Fruit fly (Drosophila melanogaster) whole organism, embryonic: ENCODE measurements around the gene CG14664.
A peak's percentile ranks its signal among the peaks of the same experiment; 100 is the strongest.

Source experiments
- Ada2b ChIP-seq: fragments of 200-800 bp; sonication (Bioruptor generic); IDR thresholded peaks from 2 replicates; pipeline ENCODE4 v1.3.6; 2022; ENCODE audit warnings: missing biosample characterization, missing genetic modification characterization
- Aef1 ChIP-seq: fragments of 200-800 bp; sonication (Bioruptor generic); IDR thresholded peaks from 3 replicates; pipeline ENCODE4 v1.3.6; 2022; ENCODE audit warnings: missing biosample characterization, missing genetic modification characterization
- Awh ChIP-seq: fragments of 200-800 bp; sonication (Bioruptor generic); IDR thresholded peaks from 2 replicates; pipeline ENCODE4, ENCODE4 v1.3.6; 2022; ENCODE audit warnings: missing biosample characterization, missing genetic modification characterization
- C15 ChIP-seq: fragments of 200-800 bp; sonication (Bioruptor generic); IDR thresholded peaks from 3 replicates; pipeline ENCODE4 v1.3.6; 2022; ENCODE audit warnings: missing biosample characterization, missing genetic modification characterization
- CG1024 ChIP-seq: fragments of 200-800 bp; sonication (Bioruptor generic); IDR thresholded peaks from 2 replicates; pipeline ENCODE4 v1.3.6; 2022; ENCODE audit warnings: missing biosample characterization, missing genetic modification characterization
- CG10366 ChIP-seq: fragments of 200-800 bp; sonication (Bioruptor generic); IDR thresholded peaks from 2 replicates; pipeline ENCODE4 v1.3.6; 2022; ENCODE audit warnings: missing biosample characterization, missing genetic modification characterization
- CG12659 ChIP-seq: fragments of 200-800 bp; sonication (Bioruptor generic); optimal IDR thresholded peaks from 3 replicates; lab custom pipeline; 2017; ENCODE audit warnings: mild to moderate bottlenecking, missing biosample characterization, missing genetic modification reagents, missing genetic modification characterization
- CG13624 ChIP-seq: fragments of 200-800 bp; sonication (Bioruptor generic); optimal IDR thresholded peaks from 2 replicates; lab custom pipeline; 2016; ENCODE audit warnings: missing biosample characterization, missing genetic modification characterization
- CG14667 ChIP-seq: fragments of 200-800 bp; sonication (Bioruptor generic); IDR thresholded peaks from 2 replicates; pipeline ENCODE4 v1.3.6; 2022; ENCODE audit warnings: missing biosample characterization, missing genetic modification characterization
- CG14710 ChIP-seq: fragments of 200-800 bp; sonication (Bioruptor generic); optimal IDR thresholded peaks from 3 replicates; lab custom pipeline; 2019; ENCODE audit warnings: missing biosample characterization, mild to moderate bottlenecking, missing genetic modification characterization, moderate library complexity
- CG18011 ChIP-seq: fragments of 200-800 bp; sonication (Bioruptor generic); optimal IDR thresholded peaks from 2 replicates; lab custom pipeline; 2017; ENCODE audit warnings: missing biosample characterization, missing genetic modification characterization, mild to moderate bottlenecking, moderate library complexity, missing genotype
- CG18599 ChIP-seq: fragments of 200-800 bp; sonication (Bioruptor generic); optimal IDR thresholded peaks from 3 replicates; lab custom pipeline; 2017; ENCODE audit warnings: missing biosample characterization, missing genetic modification characterization, mild to moderate bottlenecking, moderate library complexity, missing genetic modification reagents
- CG2889 ChIP-seq: fragments of 200-800 bp; sonication (Bioruptor generic); IDR thresholded peaks from 3 replicates; pipeline ENCODE4 v1.3.6; 2022; ENCODE audit warnings: missing biosample characterization, missing genetic modification characterization
- CG31224 ChIP-seq: fragments of 200-800 bp; sonication (Bioruptor generic); IDR thresholded peaks from 2 replicates; pipeline ENCODE4 v1.3.6; 2022; ENCODE audit warnings: missing biosample characterization, missing genetic modification characterization
- CG34376 ChIP-seq: fragments of 200-800 bp; sonication (Bioruptor generic); optimal IDR thresholded peaks from 2 replicates; lab custom pipeline; 2018; ENCODE audit warnings: missing biosample characterization, mild to moderate bottlenecking, missing genetic modification characterization
- CG4820 ChIP-seq: fragments of 200-800 bp; sonication (Bioruptor generic); optimal IDR thresholded peaks from 3 replicates; lab custom pipeline; 2016; ENCODE audit warnings: missing biosample characterization, missing genetic modification characterization
- CG4854 ChIP-seq: fragments of 200-800 bp; sonication (Bioruptor generic); optimal IDR thresholded peaks from 2 replicates; lab custom pipeline; 2016; ENCODE audit warnings: missing biosample characterization, missing genetic modification characterization, inconsistent platforms
- CG6791 ChIP-seq: fragments of 200-800 bp; sonication (Bioruptor generic); IDR thresholded peaks from 3 replicates; pipeline ENCODE4 v1.3.6; 2022; ENCODE audit warnings: missing biosample characterization, missing genetic modification characterization; ENCODE audit not compliant: partially characterized antibody
- CG7271 ChIP-seq: fragments of 200-800 bp; sonication (Bioruptor generic); optimal IDR thresholded peaks from 2 replicates; lab custom pipeline; 2018; ENCODE audit warnings: missing biosample characterization, mild to moderate bottlenecking, missing genetic modification characterization, moderate library complexity
- CG8765 ChIP-seq: fragments of 200-800 bp; sonication (Bioruptor generic); IDR thresholded peaks from 2 replicates; pipeline ENCODE4 v1.3.6; 2022; ENCODE audit warnings: missing biosample characterization, missing genetic modification characterization
- Chrac-16 ChIP-seq: fragments of 200-800 bp; sonication (Bioruptor generic); optimal IDR thresholded peaks from 3 replicates; lab custom pipeline; 2016; ENCODE audit warnings: missing biosample characterization, missing genetic modification characterization
- D19B ChIP-seq: fragments of 200-800 bp; sonication (Bioruptor generic); optimal IDR thresholded peaks from 2 replicates; lab custom pipeline; 2017; ENCODE audit warnings: missing biosample characterization, mild to moderate bottlenecking, missing genetic modification characterization
- Dip2 ChIP-seq: fragments of 200-800 bp; sonication (Bioruptor generic); IDR thresholded peaks from 2 replicates; pipeline ENCODE4 v1.3.6; 2022; ENCODE audit warnings: missing biosample characterization, missing genetic modification characterization
- H15 ChIP-seq: fragments of 200-800 bp; sonication (Bioruptor generic); IDR thresholded peaks from 3 replicates; pipeline ENCODE4 v1.3.6; 2022; ENCODE audit warnings: missing biosample characterization, missing genetic modification characterization
- Lhr ChIP-seq: fragments of 200-800 bp; sonication (Bioruptor generic); optimal IDR thresholded peaks from 3 replicates; lab custom pipeline; 2017; ENCODE audit warnings: mild to moderate bottlenecking, missing biosample characterization, missing genetic modification reagents, missing genetic modification characterization
- MBD-R2 ChIP-seq: fragments of 200-800 bp; sonication (Bioruptor generic); IDR thresholded peaks from 2 replicates; pipeline ENCODE4 v1.3.6; 2022; ENCODE audit warnings: missing biosample characterization, missing genetic modification characterization
- Max ChIP-seq: fragments of 200-800 bp; sonication (Bioruptor generic); optimal IDR thresholded peaks from 2 replicates; lab custom pipeline; 2016; ENCODE audit warnings: missing biosample characterization, mild to moderate bottlenecking, missing genetic modification characterization
- Mrtf ChIP-seq: fragments of 200-800 bp; sonication (Bioruptor generic); IDR thresholded peaks from 3 replicates; pipeline ENCODE4 v1.3.6; 2022; ENCODE audit warnings: missing biosample characterization, missing genetic modification characterization
- NK7.1 ChIP-seq: fragments of 200-800 bp; sonication (Bioruptor generic); optimal IDR thresholded peaks from 3 replicates; lab custom pipeline; 2016; ENCODE audit warnings: missing biosample characterization, missing genetic modification characterization
- Opbp ChIP-seq: fragments of 200-800 bp; sonication (Bioruptor generic); IDR thresholded peaks from 3 replicates; pipeline ENCODE4 v1.3.6; 2022; ENCODE audit warnings: missing biosample characterization, missing genetic modification characterization; ENCODE audit not compliant: partially characterized antibody
- Sox100B ChIP-seq: fragments of 200-800 bp; sonication (Bioruptor generic); optimal IDR thresholded peaks from 3 replicates; lab custom pipeline; 2018; ENCODE audit warnings: missing biosample characterization, mild to moderate bottlenecking, missing genetic modification characterization
- Sox102F ChIP-seq: fragments of 200-800 bp; sonication (Bioruptor generic); optimal IDR thresholded peaks from 2 replicates; lab custom pipeline; 2018; ENCODE audit warnings: missing biosample characterization, mild to moderate bottlenecking, missing genetic modification characterization, moderate library complexity
- TFAM ChIP-seq: fragments of 200-800 bp; sonication (Bioruptor generic); optimal IDR thresholded peaks from 2 replicates; lab custom pipeline; 2017; ENCODE audit warnings: missing biosample characterization, missing genetic modification characterization, inconsistent platforms
- Xrp1 ChIP-seq: fragments of 200-800 bp; sonication (Bioruptor generic); IDR thresholded peaks from 2 replicates; pipeline ENCODE4 v1.3.6; 2022; ENCODE audit warnings: missing biosample characterization, missing genetic modification characterization
- ato ChIP-seq: fragments of 200-800 bp; sonication (Bioruptor generic); IDR thresholded peaks from 2 replicates; pipeline ENCODE4 v1.3.6; 2022; ENCODE audit warnings: missing biosample characterization, missing genetic modification characterization; ENCODE audit not compliant: partially characterized antibody
- az2 ChIP-seq: fragments of 200-800 bp; sonication (Bioruptor generic); optimal IDR thresholded peaks from 3 replicates; lab custom pipeline; 2016; ENCODE audit warnings: missing biosample characterization, missing genetic modification characterization
- bsh ChIP-seq, 2 experiments: fragments of 200-800 bp; sonication (Bioruptor generic); optimal IDR thresholded peaks; 2 replicates each; lab custom pipeline; 2017 to 2018; ENCODE audit warnings: mild to moderate bottlenecking in 2 of 2, missing biosample characterization in 2 of 2, missing genetic modification characterization in 2 of 2, moderate library complexity in 1 of 2
- chn ChIP-seq: fragments of 200-800 bp; sonication (Bioruptor generic); optimal IDR thresholded peaks from 2 replicates; lab custom pipeline; 2016; ENCODE audit warnings: missing biosample characterization, missing genetic modification characterization
- crp ChIP-seq, 2 experiments: fragments of 200-800 bp; sonication (Bioruptor generic); optimal IDR thresholded peaks; 2 replicates in 1 of 2; 3 replicates in 1 of 2; lab custom pipeline; 2017; ENCODE audit warnings: missing biosample characterization in 2 of 2, missing genetic modification characterization in 2 of 2, mild to moderate bottlenecking in 1 of 2, moderate library complexity in 1 of 2
- dpn ChIP-seq, 2 experiments: fragments of 200-800 bp; sonication (Bioruptor generic); optimal IDR thresholded peaks; 3 replicates each; lab custom pipeline; 2016; ENCODE audit warnings: missing biosample characterization in 2 of 2, missing genetic modification characterization in 2 of 2
- ems ChIP-seq: fragments of 200-800 bp; sonication (Bioruptor generic); optimal IDR thresholded peaks from 3 replicates; lab custom pipeline; 2016; ENCODE audit warnings: missing biosample characterization, missing genetic modification characterization
- lola ChIP-seq, 3 experiments: fragments of >200 bp in 2 of 3; fragments of 200-800 bp in 1 of 3; sonication (Bioruptor generic) in 1 of 3; optimal IDR thresholded peaks; 2 replicates each; lab custom pipeline; 2017 to 2019; ENCODE audit warnings: missing biosample characterization in 3 of 3, missing genetic modification characterization in 3 of 3, mild to moderate bottlenecking in 1 of 3, moderate library complexity in 1 of 3
- maf-S ChIP-seq: fragments of 200-800 bp; sonication (Bioruptor generic); optimal IDR thresholded peaks from 2 replicates; lab custom pipeline; 2016; ENCODE audit warnings: missing biosample characterization, missing genetic modification characterization
- ranshi ChIP-seq: fragments of 200-800 bp; sonication (Bioruptor generic); IDR thresholded peaks from 2 replicates; pipeline ENCODE4 v1.3.6; 2022; ENCODE audit warnings: missing biosample characterization, missing genetic modification characterization
- sc ChIP-seq, 3 experiments: fragments of >200 bp in 2 of 3; fragments of 200-800 bp in 1 of 3; sonication (Bioruptor generic) in 1 of 3; optimal IDR thresholded peaks; 2 replicates in 2 of 3; 3 replicates in 1 of 3; lab custom pipeline; 2017; ENCODE audit warnings: mild to moderate bottlenecking in 1 of 3, missing biosample characterization in 1 of 3, missing genetic modification characterization in 1 of 3, missing genetic modification reagents in 1 of 3
- shn ChIP-seq: fragments of 200-800 bp; sonication (Bioruptor generic); optimal IDR thresholded peaks from 3 replicates; lab custom pipeline; 2016; ENCODE audit warnings: missing biosample characterization, missing genetic modification characterization
- slp2 ChIP-seq: fragments of 200-800 bp; sonication (Bioruptor generic); optimal IDR thresholded peaks from 2 replicates; lab custom pipeline; 2016; ENCODE audit warnings: missing biosample characterization, missing genetic modification characterization
- sob ChIP-seq: fragments of 200-800 bp; sonication (Bioruptor generic); IDR thresholded peaks from 2 replicates; pipeline ENCODE4 v1.3.6; 2022; ENCODE audit warnings: missing biosample characterization, missing genetic modification characterization
- wor ChIP-seq: fragments of 200-800 bp; sonication (Bioruptor generic); IDR thresholded peaks from 2 replicates; pipeline ENCODE4 v1.3.6; 2022; ENCODE audit warnings: missing biosample characterization, missing genetic modification characterization
- zen2 ChIP-seq: fragments of 200-800 bp; sonication (Bioruptor generic); IDR thresholded peaks from 3 replicates; pipeline ENCODE4 v1.3.6; 2022; ENCODE audit warnings: missing biosample characterization, missing genetic modification characterization; ENCODE audit not compliant: partially characterized antibody

Gene CG14664

DNA sequence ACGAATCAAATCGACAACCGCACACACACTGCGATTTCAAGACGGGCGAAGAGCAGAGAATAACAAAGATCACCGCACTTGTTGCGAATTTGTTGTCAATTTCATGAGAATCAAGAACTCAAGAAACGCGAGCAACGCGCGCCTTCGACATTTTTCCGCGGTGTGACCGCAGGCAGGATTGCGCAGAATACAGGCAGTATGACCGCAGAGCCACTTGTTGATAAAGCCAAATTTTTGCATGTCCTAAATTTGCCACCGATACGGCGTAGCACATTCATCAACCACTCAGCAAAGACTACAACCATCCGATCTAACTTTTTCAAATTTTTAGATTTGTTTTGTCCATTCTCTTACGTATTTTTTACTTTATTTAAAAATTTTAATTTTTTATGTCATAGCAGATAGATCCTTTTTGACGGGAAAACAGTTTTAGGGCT, 6.6 kb upstream of the CG14664 start, which contains the start of gene cno:
Gene cno, minus strand, starts transcription at position 179 of the 437 bp plus-strand sequence.
- TF ChIP-seq dpn (GFP tag; optimal IDR thresholded peaks at IDR 0.05; lab: Kevin White, UChicago) (peak in 1 of 2 experiments; percentile 18), CG18599 (GFP tag; lab: Kevin White, UChicago) (no peak), shn (GFP tag; lab: Kevin White, UChicago) (no peak), CG10366 (GFP tag; lab: Robert Waterston, UW) (no peak), Awh (no peak), Dip2 (GFP tag; lab: Robert Waterston, UW) (no peak), Sox102F (GFP tag; lab: Kevin White, UChicago) (no peak), maf-S (GFP tag; lab: Kevin White, UChicago) (no peak), Sox100B (GFP tag; lab: Kevin White, UChicago) (no peak), CG12659 (GFP tag; lab: Kevin White, UChicago) (peak; percentile 54), CG1024 (no peak), C15 (no peak), Opbp (GFP tag; lab: Robert Waterston, UW) (peak; percentile 46; the same call in 1 of the 3 replicates), CG14710 (tag; lab: Kevin White, UChicago) (peak; percentile 59), CG8765 (GFP tag; lab: Robert Waterston, UW) (no peak), CG2889 (no peak), wor (GFP tag; lab: Robert Waterston, UW) (no peak), Ada2b (no peak), CG13624 (GFP tag; lab: Kevin White, UChicago) (peak; percentile 44), slp2 (GFP tag; lab: Kevin White, UChicago) (no peak), bsh (GFP tag; optimal IDR thresholded peaks at IDR 0.05; lab: Kevin White, UChicago) (peak; percentile 4 to 19), D19B (GFP tag; lab: Kevin White, UChicago) (no peak), sob (GFP tag; lab: Robert Waterston, UW) (no peak), H15 (GFP tag; lab: Robert Waterston, UW) (no peak), TFAM (GFP tag; lab: Kevin White, UChicago) (no peak), Xrp1 (GFP tag; lab: Robert Waterston, UW) (no peak), CG34376 (GFP tag; lab: Kevin White, UChicago) (peak; percentile 28), Lhr (GFP tag; lab: Kevin White, UChicago) (peak; percentile 98), NK7.1 (no peak), CG14667 (GFP tag; lab: Robert Waterston, UW) (no peak), Mrtf (GFP tag; lab: Robert Waterston, UW) (no peak), ato (GFP tag; lab: Robert Waterston, UW) (peak; percentile 24; the same call in 1 of the 2 replicates), MBD-R2 (GFP tag; lab: Robert Waterston, UW) (peak; percentile 36; the same call in 1 of the 2 replicates), ranshi (GFP tag; lab: Robert Waterston, UW) (no peak), az2 (GFP tag; lab: Kevin White, UChicago) (no peak), CG18011 (no peak), CG31224 (GFP tag; lab: Robert Waterston, UW) (no peak), Max (GFP tag; lab: Kevin White, UChicago) (peak; percentile 21), Aef1 (GFP tag; lab: Robert Waterston, UW) (no peak), sc (optimal IDR thresholded peaks at IDR 0.05; lab: Kevin White, UChicago) (no peak), sc (GFP tag; optimal IDR thresholded peaks at IDR 0.05; lab: Kevin White, UChicago) (no peak), CG7271 (tag; lab: Kevin White, UChicago) (peak; percentile 55), Chrac-16 (no peak), CG6791 (0 out of 3 replicates have a peak, but pooled peaks have one; percentile 39), CG4854 (no peak), ems (GFP tag; lab: Kevin White, UChicago) (peak; percentile 28), lola (GFP tag; optimal IDR thresholded peaks at IDR 0.05; lab: Kevin White, UChicago) (no peak), crp (GFP tag; optimal IDR thresholded peaks at IDR 0.05; lab: Kevin White, UChicago) (no peak), chn (GFP tag; lab: Kevin White, UChicago) (no peak), zen2 (no peak), CG4820 (GFP tag; lab: Kevin White, UChicago) (no peak)
